Worm (Caenorhabditis elegans) whole organism, mixed stage, embryonic: ENCODE results near the gene pmpl-1.

Experiments used
- elt-3 ChIP-seq: fragments of 150-350 bp; optimal IDR thresholded peaks from 2 replicates; lab custom pipeline; 2014; ENCODE audit warnings: missing biosample characterization, missing genetic modification characterization
- nhr-76 ChIP-seq: sonication (generic microtip); optimal IDR thresholded peaks from 2 replicates; lab custom pipeline; 2017; ENCODE audit warnings: missing biosample characterization, missing genetic modification characterization

DNA sequence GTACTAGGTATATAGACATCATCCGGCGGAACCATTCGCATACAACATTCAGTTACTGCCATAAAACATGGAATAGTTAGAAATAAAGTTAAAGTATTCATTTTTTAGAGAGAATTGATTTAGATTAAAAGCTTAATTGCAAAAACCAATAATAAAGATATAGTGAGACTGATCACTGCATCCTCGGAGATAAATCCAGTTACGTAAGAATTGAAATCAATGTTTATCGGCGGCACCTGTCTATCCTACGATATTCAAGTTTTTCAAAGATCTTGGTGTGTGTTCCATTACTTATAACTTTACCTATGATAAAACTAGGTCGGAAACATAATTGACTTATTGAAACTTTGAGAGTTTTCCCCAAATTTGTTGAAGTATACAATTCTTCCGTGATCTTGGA lies 28.5 kb upstream of the pmpl-1 start, which contains the start of gene T14G12.6:
- TF ChIP-seq elt-3: peak; percentile 1
- no peak for TF ChIP-seq nhr-76 (tag; lab: Kevin White, UChicago)
